Fruit fly (Drosophila melanogaster): ENCODE measurements around the gene cv-d.

Gene cv-d

DNA sequence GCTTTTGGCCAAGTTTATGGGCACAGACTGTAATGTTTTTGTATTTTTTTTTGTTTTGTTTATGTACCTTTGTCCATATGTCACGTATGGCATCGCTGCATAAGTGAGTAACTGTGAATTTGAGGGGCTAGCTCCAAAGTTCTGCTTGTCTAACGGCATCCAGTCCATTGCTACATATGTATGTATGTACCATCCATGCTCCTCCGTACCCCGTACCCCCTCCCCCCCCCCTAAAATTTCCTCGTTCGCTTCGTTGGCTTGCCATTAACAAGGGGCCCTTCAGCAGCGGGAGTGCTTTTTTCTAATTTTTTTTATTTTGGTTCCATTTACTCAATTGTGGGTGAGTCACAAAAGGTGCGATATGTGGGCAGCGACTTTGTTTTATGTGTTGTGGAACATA lies 39.2 kb downstream of the cv-d start:
- no peak for TF ChIP-seq CG5204 (GFP tag; optimal IDR thresholded peaks at IDR 0.05)
- peak; percentile 31 for TF ChIP-seq bab1 (GFP tag; optimal IDR thresholded peaks at IDR 0.05)

DNA sequence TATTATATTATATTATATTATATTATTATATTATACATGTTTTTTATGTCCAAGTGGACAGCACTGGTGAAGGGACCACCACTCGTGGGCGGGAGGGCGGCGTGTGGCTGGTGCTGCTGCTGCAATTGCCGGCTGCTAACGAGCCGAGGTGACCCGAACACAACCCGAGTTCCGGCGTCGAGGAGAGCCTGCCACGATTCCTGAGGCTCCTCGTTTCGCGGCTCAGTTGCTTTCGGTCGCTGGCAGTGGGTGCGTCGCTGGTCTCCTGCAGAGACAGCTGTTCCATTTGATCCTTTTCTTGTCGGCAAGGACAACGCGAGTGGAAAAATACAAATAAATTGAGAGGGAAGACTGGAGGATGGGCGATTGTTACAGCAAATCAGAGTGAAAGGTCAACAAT lies 43.0 kb downstream of the cv-d start:
- no peak for TF ChIP-seq bab1 (GFP tag; optimal IDR thresholded peaks at IDR 0.05)
- TF ChIP-seq cnc (optimal IDR thresholded peaks at IDR 0.05), result no peak
- TF ChIP-seq CG12768 (GFP tag; optimal IDR thresholded peaks at IDR 0.05), result no peak
- no peak for TF ChIP-seq Hr96 (GFP tag; optimal IDR thresholded peaks at IDR 0.05)
- no peak for TF ChIP-seq CG33017 (tag; optimal IDR thresholded peaks at IDR 0.05)
- no peak for TF ChIP-seq CG14711 (tag; optimal IDR thresholded peaks at IDR 0.05)
- TF ChIP-seq Mnt (GFP tag; optimal IDR thresholded peaks at IDR 0.05), result no peak
- TF ChIP-seq CG7045 (GFP tag; optimal IDR thresholded peaks at IDR 0.05), result no peak
- no peak for TF ChIP-seq tj (GFP tag; optimal IDR thresholded peaks at IDR 0.05)
- TF ChIP-seq CG1620 (GFP tag; optimal IDR thresholded peaks at IDR 0.05), result no peak
- TF ChIP-seq Crg-1 (GFP tag; optimal IDR thresholded peaks at IDR 0.05), result no peak
- no peak for TF ChIP-seq kay (GFP tag; ENCODE audit: borderline replicate concordance)
- no peak for TF ChIP-seq cic (GFP tag; optimal IDR thresholded peaks at IDR 0.05)

DNA sequence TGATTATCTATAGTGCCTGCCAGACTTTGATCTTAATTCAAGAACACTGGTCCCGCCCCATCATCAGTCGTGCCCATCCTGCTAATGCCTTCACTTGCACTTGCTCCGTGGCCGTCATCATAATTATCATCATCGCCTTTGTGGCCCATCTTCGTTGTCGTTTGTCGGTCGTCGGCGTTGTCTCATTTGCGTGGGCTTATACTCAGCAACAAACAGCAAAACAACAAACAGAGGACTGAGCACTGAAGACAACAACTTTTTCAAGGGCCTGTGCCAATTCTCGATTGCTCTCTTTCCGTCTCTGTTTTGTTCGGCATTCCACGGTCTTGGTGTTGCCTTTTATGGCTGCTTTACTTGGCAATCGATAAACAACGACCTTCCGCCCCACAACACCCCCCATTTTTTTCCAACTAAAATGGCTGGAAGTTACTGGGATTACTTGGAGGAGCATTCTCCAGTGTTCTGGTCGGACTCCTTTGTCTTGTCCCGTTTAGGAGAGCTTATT lies 45.5 kb downstream of the cv-d start:
- TF ChIP-seq Crg-1 (GFP tag; optimal IDR thresholded peaks at IDR 0.05) (no peak), CG1620 (GFP tag; optimal IDR thresholded peaks at IDR 0.05) (no peak), toe (GFP tag; optimal IDR thresholded peaks at IDR 0.05) (no peak), Clk (GFP tag; optimal IDR thresholded peaks at IDR 0.05) (no peak), tj (GFP tag; optimal IDR thresholded peaks at IDR 0.05) (no peak), CG7045 (GFP tag; optimal IDR thresholded peaks at IDR 0.05) (no peak), CG11617 (GFP tag; optimal IDR thresholded peaks at IDR 0.05) (no peak), CG33017 (tag; optimal IDR thresholded peaks at IDR 0.05) (no peak), bab1 (GFP tag; optimal IDR thresholded peaks at IDR 0.05) (no peak), Mnt (GFP tag; optimal IDR thresholded peaks at IDR 0.05) (no peak), kay (GFP tag; ENCODE audit: borderline replicate concordance) (no peak), cnc (optimal IDR thresholded peaks at IDR 0.05) (no peak)

DNA sequence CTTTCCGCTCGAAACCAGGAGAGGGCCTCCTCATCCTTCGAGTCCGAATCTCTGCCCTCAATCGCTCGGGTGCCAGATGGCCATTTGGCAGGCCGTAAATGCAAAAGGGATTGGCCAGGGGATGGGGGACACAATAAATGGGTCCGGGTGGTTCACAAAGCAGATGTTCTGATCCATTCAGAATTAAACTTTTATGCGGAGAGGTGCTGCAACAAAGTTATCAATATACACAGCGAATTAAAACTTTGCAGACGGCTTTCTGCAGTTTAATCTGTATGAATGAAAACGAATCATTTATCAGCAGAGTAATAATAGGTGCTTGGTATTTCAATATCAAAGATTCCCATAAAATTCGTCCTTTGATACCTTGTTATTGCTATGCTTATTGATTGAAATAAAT lies 46.1 kb downstream of the cv-d start:
- TF ChIP-seq Crg-1 (GFP tag; optimal IDR thresholded peaks at IDR 0.05), result no peak
- no peak for TF ChIP-seq Clk (GFP tag; optimal IDR thresholded peaks at IDR 0.05)
- TF ChIP-seq Mnt (GFP tag; optimal IDR thresholded peaks at IDR 0.05), result no peak
- TF ChIP-seq cnc (optimal IDR thresholded peaks at IDR 0.05), result no peak
- TF ChIP-seq CG7045 (GFP tag; optimal IDR thresholded peaks at IDR 0.05), result no peak
- TF ChIP-seq pad (GFP tag; optimal IDR thresholded peaks at IDR 0.05), result no peak
- no peak for TF ChIP-seq CG7101 (tag; optimal IDR thresholded peaks at IDR 0.05)
- TF ChIP-seq cic (GFP tag; optimal IDR thresholded peaks at IDR 0.05), result no peak
- TF ChIP-seq tj (GFP tag; optimal IDR thresholded peaks at IDR 0.05), result no peak
- TF ChIP-seq CG1620 (GFP tag; optimal IDR thresholded peaks at IDR 0.05), result no peak
- no peak for TF ChIP-seq CG11617 (GFP tag; optimal IDR thresholded peaks at IDR 0.05)
- no peak for TF ChIP-seq toe (GFP tag; optimal IDR thresholded peaks at IDR 0.05)
- TF ChIP-seq CG5204 (GFP tag; optimal IDR thresholded peaks at IDR 0.05), result no peak
- TF ChIP-seq CG12768 (GFP tag; optimal IDR thresholded peaks at IDR 0.05), result no peak
- TF ChIP-seq Hr96 (GFP tag; optimal IDR thresholded peaks at IDR 0.05), result no peak
- TF ChIP-seq ovo (GFP tag; optimal IDR thresholded peaks at IDR 0.05), result no peak
- TF ChIP-seq CG33017 (tag; optimal IDR thresholded peaks at IDR 0.05), result no peak

DNA sequence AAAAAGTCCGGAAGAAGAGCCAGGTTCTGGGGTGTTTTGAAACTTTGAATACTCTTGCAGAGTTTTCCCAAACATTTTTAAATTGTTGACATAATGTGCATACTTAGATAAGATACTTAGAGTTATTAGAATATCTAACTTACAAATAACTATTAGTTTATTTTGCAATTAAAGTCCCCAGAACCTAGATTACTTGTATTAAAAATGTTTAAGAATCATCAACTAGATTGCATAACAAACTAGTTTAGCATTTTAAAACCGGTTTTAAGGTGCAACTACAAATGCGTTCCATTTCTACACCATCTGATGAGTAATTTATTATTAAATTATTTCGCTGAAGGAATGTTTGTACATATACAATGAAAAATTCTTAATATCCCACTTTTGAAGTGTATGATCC lies 47.0 kb downstream of the cv-d start:
- no peak for TF ChIP-seq pad (GFP tag; optimal IDR thresholded peaks at IDR 0.05)
- no peak for TF ChIP-seq CG11617 (GFP tag; optimal IDR thresholded peaks at IDR 0.05)
- TF ChIP-seq Hr96 (GFP tag; optimal IDR thresholded peaks at IDR 0.05), result no peak
- no peak for TF ChIP-seq cic (GFP tag; optimal IDR thresholded peaks at IDR 0.05)
- TF ChIP-seq Mnt (GFP tag; optimal IDR thresholded peaks at IDR 0.05), result no peak
- TF ChIP-seq kay (GFP tag; ENCODE audit: borderline replicate concordance), result no peak
- no peak for TF ChIP-seq CG7101 (tag; optimal IDR thresholded peaks at IDR 0.05)
- TF ChIP-seq tj (GFP tag; optimal IDR thresholded peaks at IDR 0.05), result no peak
- no peak for TF ChIP-seq Clk (GFP tag; optimal IDR thresholded peaks at IDR 0.05)
- TF ChIP-seq CG7045 (GFP tag; optimal IDR thresholded peaks at IDR 0.05), result no peak
- no peak for TF ChIP-seq CG5204 (GFP tag; optimal IDR thresholded peaks at IDR 0.05)
- TF ChIP-seq CG14711 (tag; optimal IDR thresholded peaks at IDR 0.05), result no peak
- no peak for TF ChIP-seq Crg-1 (GFP tag; optimal IDR thresholded peaks at IDR 0.05)
- TF ChIP-seq CG12768 (GFP tag; optimal IDR thresholded peaks at IDR 0.05), result no peak

DNA sequence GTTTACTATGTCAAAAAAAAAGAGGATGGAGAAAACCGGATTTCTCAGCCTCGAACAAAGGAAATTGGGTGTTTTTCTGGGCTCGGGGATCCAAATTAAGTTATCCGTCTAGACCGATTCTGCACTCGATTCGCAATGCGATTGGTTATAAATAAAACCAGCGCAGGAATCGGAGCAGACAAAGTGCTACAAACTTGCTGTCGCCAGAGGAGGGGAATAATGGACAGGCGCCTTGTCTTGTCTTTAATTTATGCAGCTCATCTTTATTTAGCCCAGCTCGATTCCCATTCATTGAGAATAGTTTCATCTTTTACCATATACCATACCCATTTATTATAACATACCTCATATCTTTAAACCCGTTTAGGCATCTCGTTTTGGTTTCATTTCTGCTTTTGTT lies 48.7 kb downstream of the cv-d start:
- no peak for TF ChIP-seq CG33017 (tag; optimal IDR thresholded peaks at IDR 0.05)
- TF ChIP-seq Hr96 (GFP tag; optimal IDR thresholded peaks at IDR 0.05), result no peak
- TF ChIP-seq CG7045 (GFP tag; optimal IDR thresholded peaks at IDR 0.05), result no peak
- no peak for TF ChIP-seq CG1620 (GFP tag; optimal IDR thresholded peaks at IDR 0.05)
- no peak for TF ChIP-seq cic (GFP tag; optimal IDR thresholded peaks at IDR 0.05)
- no peak for TF ChIP-seq Crg-1 (GFP tag; optimal IDR thresholded peaks at IDR 0.05)
- no peak for TF ChIP-seq CG11617 (GFP tag; optimal IDR thresholded peaks at IDR 0.05)
- no peak for TF ChIP-seq CG5204 (GFP tag; optimal IDR thresholded peaks at IDR 0.05)
- no peak for TF ChIP-seq bab1 (GFP tag; optimal IDR thresholded peaks at IDR 0.05)
- no peak for TF ChIP-seq kay (GFP tag; ENCODE audit: borderline replicate concordance)
- TF ChIP-seq CG7101 (tag; optimal IDR thresholded peaks at IDR 0.05), result no peak
- TF ChIP-seq CG14711 (tag; optimal IDR thresholded peaks at IDR 0.05), result no peak
- TF ChIP-seq Clk (GFP tag; optimal IDR thresholded peaks at IDR 0.05), result no peak
- no peak for TF ChIP-seq CG12768 (GFP tag; optimal IDR thresholded peaks at IDR 0.05)
- TF ChIP-seq toe (GFP tag; optimal IDR thresholded peaks at IDR 0.05), result no peak
- no peak for TF ChIP-seq ovo (GFP tag; optimal IDR thresholded peaks at IDR 0.05)
- TF ChIP-seq cnc (optimal IDR thresholded peaks at IDR 0.05), result no peak
- no peak for TF ChIP-seq tj (GFP tag; optimal IDR thresholded peaks at IDR 0.05)
